Fruit fly (Drosophila melanogaster) whole organism, wandering third instar larva: ENCODE results near the gene spz3.

Source experiments
- Abd-B ChIP-seq: fragments of >200 bp; optimal IDR thresholded peaks from 2 replicates; lab custom pipeline; 2017; ENCODE audit warnings: missing biosample characterization, missing genetic modification characterization
- CG32264 ChIP-seq: fragments of 200-800 bp; sonication (Bioruptor generic); optimal IDR thresholded peaks from 2 replicates; lab custom pipeline; 2016; ENCODE audit warnings: missing biosample characterization, missing genetic modification characterization
- CG9705 ChIP-seq: fragments of 200-800 bp; sonication (Bioruptor generic); optimal IDR thresholded peaks from 2 replicates; lab custom pipeline; 2018; ENCODE audit warnings: missing biosample characterization, mild to moderate bottlenecking, missing genetic modification characterization
- CrebA ChIP-seq: fragments of 200-800 bp; sonication (Bioruptor generic); optimal IDR thresholded peaks from 2 replicates; lab custom pipeline; 2016; ENCODE audit warnings: missing biosample characterization, mild to moderate bottlenecking, missing genetic modification characterization, borderline replicate concordance
- Dfd ChIP-seq: fragments of >200 bp; optimal IDR thresholded peaks from 2 replicates; lab custom pipeline; 2017; ENCODE audit warnings: missing biosample characterization, missing genetic modification characterization
- Dif ChIP-seq: fragments of 200-275, 200-300 bp; sonication (Bioruptor generic); optimal IDR thresholded peaks from 2 replicates; lab custom pipeline; 2018; ENCODE audit warnings: missing biosample characterization, missing genetic modification characterization; ENCODE audit not compliant: partially characterized antibody
- GATAd ChIP-seq: sonication (Bioruptor generic); optimal IDR thresholded peaks from 2 replicates; lab custom pipeline; 2016; ENCODE audit warnings: missing biosample characterization, missing genetic modification characterization
- Hnf4 ChIP-seq: fragments of 200-800 bp; sonication (Bioruptor generic); optimal IDR thresholded peaks from 2 replicates; lab custom pipeline; 2016; ENCODE audit warnings: missing biosample characterization, mild to moderate bottlenecking, missing genetic modification characterization
- Hr78 ChIP-seq: fragments of >200 bp; optimal IDR thresholded peaks from 2 replicates; lab custom pipeline; 2017; ENCODE audit warnings: missing biosample characterization, missing genetic modification characterization
- Hr83 ChIP-seq: fragments of 200-300 bp; sonication (Bioruptor generic); optimal IDR thresholded peaks from 2 replicates; lab custom pipeline; 2016; ENCODE audit warnings: missing biosample characterization, mild to moderate bottlenecking, missing genetic modification characterization, moderate library complexity; ENCODE audit not compliant: poor library complexity, severe bottlenecking
- Jra ChIP-seq: sonication (Bioruptor generic); optimal IDR thresholded peaks from 2 replicates; lab custom pipeline; 2016; ENCODE audit warnings: missing biosample characterization, missing genetic modification characterization
- Mio ChIP-seq: sonication (Bioruptor generic); optimal IDR thresholded peaks from 2 replicates; lab custom pipeline; 2016; ENCODE audit warnings: missing biosample characterization, missing genetic modification characterization
- Myc ChIP-seq: fragments of >200 bp; optimal IDR thresholded peaks from 2 replicates; lab custom pipeline; 2017
- N ChIP-seq: fragments of >200 bp; optimal IDR thresholded peaks from 2 replicates; lab custom pipeline; 2018; ENCODE audit warnings: missing biosample characterization, missing external identifiers, missing genetic modification characterization
- OdsH ChIP-seq: fragments of 200-800 bp; sonication (Bioruptor generic); optimal IDR thresholded peaks from 2 replicates; lab custom pipeline; 2016; ENCODE audit warnings: missing biosample characterization, mild to moderate bottlenecking, missing genetic modification characterization
- Rel ChIP-seq, 2 experiments: fragments of 200-800 bp; sonication (Bioruptor generic) in 1 of 2; optimal IDR thresholded peaks; 2 replicates in 1 of 2; 3 replicates in 1 of 2; lab custom pipeline; 2016 to 2019; ENCODE audit warnings: mild to moderate bottlenecking in 2 of 2, missing biosample characterization in 2 of 2, missing genetic modification characterization in 2 of 2, moderate library complexity in 1 of 2
- Sp1 ChIP-seq: fragments of 200-800 bp; sonication (Bioruptor generic); optimal IDR thresholded peaks from 3 replicates; lab custom pipeline; 2019; ENCODE audit warnings: missing biosample characterization, mild to moderate bottlenecking, missing genetic modification characterization, moderate library complexity
- Vsx2 ChIP-seq: fragments of 200-300, 225-300 bp; sonication (Bioruptor generic); optimal IDR thresholded peaks from 2 replicates; lab custom pipeline; 2018; ENCODE audit warnings: missing biosample characterization, missing genetic modification characterization; ENCODE audit not compliant: partially characterized antibody
- br ChIP-seq: fragments of 200-800 bp; sonication (Bioruptor generic); optimal IDR thresholded peaks from 2 replicates; lab custom pipeline; 2016; ENCODE audit warnings: missing biosample characterization, missing genetic modification characterization
- brk ChIP-seq: fragments of 200-800 bp; sonication (Bioruptor generic); optimal IDR thresholded peaks from 2 replicates; lab custom pipeline; 2016; ENCODE audit warnings: missing biosample characterization, mild to moderate bottlenecking, missing genetic modification characterization
- dl ChIP-seq, 2 experiments: fragments of 175-275, 200-275 bp in 1 of 2; fragments of 200-275 bp in 1 of 2; sonication (Bioruptor generic); optimal IDR thresholded peaks; lab custom pipeline; 2018; ENCODE audit warnings: mild to moderate bottlenecking in 2 of 2, missing biosample characterization in 2 of 2, missing genetic modification characterization in 2 of 2, moderate library complexity in 2 of 2; ENCODE audit not compliant: partially characterized antibody in 2 of 2, insufficient read depth in 1 of 2
- dmrt93B ChIP-seq: fragments of 200-800 bp; sonication (Bioruptor generic); optimal IDR thresholded peaks from 2 replicates; lab custom pipeline; 2018; ENCODE audit warnings: missing biosample characterization, mild to moderate bottlenecking, missing genetic modification characterization
- dsf ChIP-seq: sonication (Bioruptor generic); optimal IDR thresholded peaks from 2 replicates; lab custom pipeline; 2016; ENCODE audit warnings: missing biosample characterization, missing genetic modification characterization, borderline replicate concordance
- ey ChIP-seq: fragments of 200-800 bp; sonication (Bioruptor generic); optimal IDR thresholded peaks from 2 replicates; lab custom pipeline; 2016; ENCODE audit warnings: missing biosample characterization, missing genetic modification characterization
- foxo ChIP-seq, 2 experiments: fragments of 200-800 bp; sonication (Bioruptor generic); optimal IDR thresholded peaks; 2 replicates in 1 of 2; 3 replicates in 1 of 2; lab custom pipeline; 2016 to 2017; ENCODE audit warnings: missing biosample characterization in 2 of 2, missing genetic modification characterization in 2 of 2
- fru ChIP-seq: fragments of 200-800 bp; sonication (Bioruptor generic); optimal IDR thresholded peaks from 3 replicates; lab custom pipeline; 2016; ENCODE audit warnings: missing biosample characterization, mild to moderate bottlenecking, missing genetic modification characterization
- h ChIP-seq: fragments of 200-800 bp; sonication (Bioruptor generic); optimal IDR thresholded peaks from 3 replicates; lab custom pipeline; 2016; ENCODE audit warnings: missing biosample characterization, mild to moderate bottlenecking, missing genetic modification characterization
- jim ChIP-seq: fragments of 175-275, 200-325 bp; sonication (Bioruptor generic); optimal IDR thresholded peaks from 2 replicates; lab custom pipeline; 2016; ENCODE audit warnings: missing biosample characterization, mild to moderate bottlenecking, missing genetic modification characterization
- lola ChIP-seq: fragments of >200 bp; optimal IDR thresholded peaks from 2 replicates; lab custom pipeline; 2017; ENCODE audit warnings: missing biosample characterization, missing genetic modification characterization
- pan ChIP-seq: fragments of >200 bp; optimal IDR thresholded peaks from 2 replicates; lab custom pipeline; 2017
- rgr ChIP-seq: fragments of 200-800 bp; sonication (Bioruptor generic); optimal IDR thresholded peaks from 3 replicates; lab custom pipeline; 2016; ENCODE audit warnings: missing biosample characterization, mild to moderate bottlenecking, missing genetic modification characterization
- sage ChIP-seq: fragments of 200-800 bp; sonication (Bioruptor generic); optimal IDR thresholded peaks from 2 replicates; lab custom pipeline; 2016; ENCODE audit warnings: missing biosample characterization, mild to moderate bottlenecking, missing genetic modification characterization
- sv ChIP-seq: fragments of 200-800 bp; sonication (Bioruptor generic); optimal IDR thresholded peaks from 3 replicates; lab custom pipeline; 2016; ENCODE audit warnings: missing biosample characterization, missing genetic modification characterization
- tai ChIP-seq: sonication (Bioruptor generic); optimal IDR thresholded peaks from 2 replicates; lab custom pipeline; 2016; ENCODE audit warnings: missing biosample characterization, missing genetic modification characterization
- usp ChIP-seq: fragments of >200 bp; optimal IDR thresholded peaks from 2 replicates; lab custom pipeline; 2017; ENCODE audit warnings: missing biosample characterization, missing genetic modification characterization
- woc ChIP-seq: sonication (Bioruptor generic); optimal IDR thresholded peaks from 2 replicates; lab custom pipeline; 2016; ENCODE audit warnings: missing biosample characterization, mild to moderate bottlenecking, missing genetic modification characterization

The spz3 gene

DNA sequence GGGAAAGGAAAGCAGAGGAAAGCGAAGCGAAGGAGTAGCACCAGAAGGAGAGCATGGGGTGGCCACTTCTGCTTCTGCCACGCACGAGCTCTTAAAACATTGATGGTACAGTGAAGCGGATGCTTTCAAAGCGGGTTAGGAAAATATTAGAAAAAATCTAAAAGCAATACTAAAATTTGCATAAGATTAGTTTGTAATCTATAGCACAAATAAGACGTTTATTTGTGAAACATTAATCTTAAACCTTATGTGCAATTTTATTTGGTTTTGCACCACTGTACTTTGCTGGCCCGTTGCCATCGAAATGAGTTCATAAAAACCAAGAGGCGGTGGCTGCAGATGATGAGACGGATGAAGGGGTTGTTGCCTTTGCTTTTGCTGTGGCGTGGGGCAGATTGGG lies 46.0 kb upstream of the spz3 start (continued):
- TF ChIP-seq h (peak; percentile 95), Jra (GFP tag; lab: Kevin White, UChicago) (peak; percentile 56), sv (peak; percentile 76), GATAd (no peak), CG32264 (peak; percentile 69)
- TF ChIP-seq, all 38 proteins: peak for 24

DNA sequence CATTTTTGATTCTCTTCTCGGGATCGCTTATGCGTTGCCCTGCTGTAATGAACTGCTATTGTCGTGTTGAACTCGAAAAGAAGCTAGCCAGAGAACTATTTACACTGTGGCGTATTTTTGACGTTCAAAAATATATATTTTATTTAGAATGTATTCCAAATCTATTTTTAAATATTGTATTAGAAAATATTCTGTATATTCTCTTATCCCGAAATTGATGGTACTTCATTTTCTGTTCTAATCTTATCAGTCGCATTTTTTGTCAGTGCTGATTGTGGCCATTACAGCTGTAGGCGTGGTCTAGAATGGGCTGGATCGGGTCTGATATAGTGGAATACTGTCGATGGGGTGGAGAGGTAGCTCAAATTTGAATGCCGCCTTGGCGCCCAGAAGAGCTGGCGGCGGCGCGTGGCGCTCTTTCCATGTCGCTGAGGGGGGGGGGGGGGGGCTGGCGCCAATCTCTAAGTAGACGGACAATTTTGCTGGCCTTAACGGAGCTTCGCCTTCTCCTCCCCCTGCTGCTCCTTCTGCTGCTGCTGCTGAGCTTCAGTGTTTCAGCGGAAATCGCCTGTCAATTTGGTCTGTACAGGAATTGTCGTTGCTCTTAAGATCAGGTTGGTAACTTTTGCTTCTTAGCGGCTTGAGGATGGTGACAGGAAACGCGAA lies 44.4 kb upstream of the spz3 start:
- TF ChIP-seq GATAd (no peak), Dfd (GFP tag; lab: Kevin White, UChicago) (peak; percentile 94)

DNA sequence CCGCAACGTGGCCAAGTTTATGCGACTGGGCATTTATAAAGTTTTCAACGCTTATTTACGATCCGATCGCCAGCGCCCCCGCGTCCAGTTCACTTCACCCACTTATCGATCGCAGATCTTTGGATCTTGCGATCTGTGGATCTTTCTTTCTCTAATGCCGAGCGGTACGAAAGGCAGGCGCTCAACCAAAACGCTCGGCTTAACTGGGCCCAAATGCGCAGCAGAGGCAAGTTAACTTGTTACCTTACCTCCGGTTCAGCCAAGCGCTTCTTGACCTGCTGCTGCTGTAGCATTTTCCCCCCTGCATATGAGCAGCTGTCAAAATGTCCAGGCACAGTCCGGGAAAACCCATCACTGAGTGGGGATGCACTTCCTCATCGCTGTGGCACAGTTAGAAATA lies 42.7 kb upstream of the spz3 start:
- no peak for TF ChIP-seq tai (GFP tag; lab: Kevin White, UChicago)

DNA sequence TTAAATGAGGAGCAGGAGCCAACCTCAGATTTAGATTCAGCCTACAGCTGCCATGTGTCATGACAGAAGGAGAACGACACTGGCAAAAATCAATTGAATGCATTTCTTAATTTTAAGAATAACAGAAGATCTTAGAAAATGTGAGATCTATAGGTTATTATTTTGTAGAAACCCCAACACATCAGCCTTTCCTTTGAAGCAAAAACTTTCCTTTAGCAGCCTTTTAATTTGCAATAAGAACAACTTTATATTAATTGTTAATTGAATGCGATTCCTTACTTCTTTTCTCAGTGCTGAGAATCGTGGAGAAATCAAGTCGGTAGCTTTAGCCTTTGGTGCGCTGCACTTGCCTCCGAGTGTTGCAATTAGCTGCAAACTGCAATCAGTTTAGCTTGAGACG lies 41.2 kb upstream of the spz3 start:
- TF ChIP-seq brk (GFP tag; lab: Kevin White, UChicago) (no peak), Vsx2 (GFP tag; lab: Kevin White, UChicago) (no peak), GATAd (no peak), CG32264 (no peak), woc (GFP tag; lab: Kevin White, UChicago) (no peak), tai (GFP tag; lab: Kevin White, UChicago) (no peak), jim (GFP tag; lab: Kevin White, UChicago) (no peak), sv (no peak), ey (GFP tag; lab: Kevin White, UChicago) (no peak), Dif (no peak), Hr83 (GFP tag; lab: Kevin White, UChicago) (no peak), Dfd (GFP tag; lab: Kevin White, UChicago) (no peak), Jra (GFP tag; lab: Kevin White, UChicago) (no peak), lola (GFP tag; lab: Kevin White, UChicago) (no peak)

DNA sequence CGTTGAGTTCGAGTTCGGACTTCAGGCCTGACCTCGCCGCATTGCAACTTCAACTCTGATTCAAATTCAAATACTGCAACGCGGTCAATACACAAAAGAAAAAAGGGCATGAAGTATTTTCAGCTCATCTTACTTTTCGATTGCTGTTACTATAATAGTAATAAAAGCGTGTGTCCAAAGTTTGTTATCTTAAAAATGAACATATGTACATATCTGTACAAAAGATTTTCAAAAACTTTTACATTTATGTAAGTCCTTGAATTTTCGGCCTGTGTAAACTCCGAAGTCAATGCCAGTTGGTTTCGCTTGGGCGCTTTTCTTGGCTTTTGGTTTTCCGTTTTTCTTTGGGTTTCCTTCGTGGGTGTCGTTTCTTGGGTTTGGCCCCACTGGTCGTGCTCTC lies 39.4 kb upstream of the spz3 start:
- peak; percentile 32 for TF ChIP-seq fru (GFP tag; lab: Kevin White, UChicago)
- no peak for TF ChIP-seq Hnf4 (GFP tag; lab: Kevin White, UChicago)
- peak in 1 of 2 experiments; percentile 22 for TF ChIP-seq foxo (GFP tag; optimal IDR thresholded peaks at IDR 0.05; lab: Kevin White, UChicago)

DNA sequence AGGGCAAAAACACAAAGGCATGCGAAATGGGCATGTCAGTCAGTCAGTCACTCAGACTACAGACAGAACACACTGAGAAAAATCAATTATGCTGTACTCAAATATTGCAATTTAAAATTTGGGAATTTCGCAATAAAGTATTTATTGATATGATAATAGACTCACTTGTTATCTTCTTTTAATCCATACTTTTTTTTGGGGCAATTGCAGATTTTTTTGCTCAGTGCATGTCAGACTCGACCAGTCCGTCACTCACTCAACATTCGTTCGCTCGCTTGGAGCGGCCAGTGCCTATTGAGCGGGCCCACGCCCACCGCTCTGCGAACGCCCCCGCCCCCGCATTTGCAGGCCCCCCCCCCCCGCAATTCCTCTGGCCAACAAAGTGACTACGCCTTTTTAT lies 37.0 kb upstream of the spz3 start:
- peak; percentile 86 for TF ChIP-seq brk (GFP tag; lab: Kevin White, UChicago)
- TF ChIP-seq Abd-B = no peak
- no peak for TF ChIP-seq pan (lab: Kevin White, UChicago)
- no peak for TF ChIP-seq Rel (GFP tag; optimal IDR thresholded peaks at IDR 0.05; lab: Kevin White, UChicago)
- TF ChIP-seq Rel (tag; optimal IDR thresholded peaks at IDR 0.05; lab: Kevin White, UChicago) = peak; percentile 83
- TF ChIP-seq fru (GFP tag; lab: Kevin White, UChicago) = peak; percentile 94
- peak; percentile 70 for TF ChIP-seq dsf (GFP tag; lab: Kevin White, UChicago)
- TF ChIP-seq dmrt93B (GFP tag; lab: Kevin White, UChicago) = peak; percentile 69
- peak; percentile 87 for TF ChIP-seq Jra (GFP tag; lab: Kevin White, UChicago)
- peak; percentile 50 for TF ChIP-seq CG32264
- no peak for TF ChIP-seq N
- peak; percentile 81 for TF ChIP-seq h
- TF ChIP-seq br = peak; percentile 94
- peak; percentile 63 for TF ChIP-seq Mio (GFP tag; lab: Kevin White, UChicago)
- peak; percentile 95 for TF ChIP-seq Hnf4 (GFP tag; lab: Kevin White, UChicago)
- peak; percentile 55 for TF ChIP-seq woc (GFP tag; lab: Kevin White, UChicago)
- peak; percentile 96 for TF ChIP-seq rgr (GFP tag; lab: Kevin White, UChicago)
- no peak for TF ChIP-seq dl (GFP tag; optimal IDR thresholded peaks at IDR 0.05; lab: Kevin White, UChicago; ENCODE audit: insufficient read depth in 1 of 2, partially characterized antibody in 2 of 2)
- TF ChIP-seq jim (GFP tag; lab: Kevin White, UChicago) = no peak
- TF ChIP-seq GATAd = peak; percentile 54
- TF ChIP-seq Myc (lab: Kevin White, UChicago) = no peak
- peak in 1 of 2 experiments; percentile 95 for TF ChIP-seq foxo (GFP tag; optimal IDR thresholded peaks at IDR 0.05; lab: Kevin White, UChicago)
- peak; percentile 55 for TF ChIP-seq CG9705 (GFP tag; lab: Kevin White, UChicago)
- TF ChIP-seq Vsx2 (GFP tag; lab: Kevin White, UChicago) = no peak
- TF ChIP-seq OdsH = peak; percentile 93
- peak; percentile 85 for TF ChIP-seq tai (GFP tag; lab: Kevin White, UChicago)
- no peak for TF ChIP-seq Hr78 (GFP tag; lab: Kevin White, UChicago)
- no peak for TF ChIP-seq usp (GFP tag; lab: Kevin White, UChicago)
- TF ChIP-seq sage (GFP tag; lab: Kevin White, UChicago) = no peak
- TF ChIP-seq Hr83 (GFP tag; lab: Kevin White, UChicago) = no peak
- TF ChIP-seq Dif = no peak
- peak; percentile 94 for TF ChIP-seq ey (GFP tag; lab: Kevin White, UChicago)
- TF ChIP-seq Sp1 (GFP tag; lab: Kevin White, UChicago) = peak; percentile 94
- peak; percentile 31 for TF ChIP-seq sv
- TF ChIP-seq CrebA (GFP tag; lab: Kevin White, UChicago) = peak; percentile 78
